Fruit fly (Drosophila melanogaster) whole organism, embryonic: ENCODE results near the gene CG31832.
A peak's percentile ranks its signal among the peaks of the same experiment; 100 is the strongest.

Experiments used
- Bteb2 ChIP-seq: fragments of 200-800 bp; sonication (Bioruptor generic); optimal IDR thresholded peaks from 2 replicates; lab custom pipeline; 2016; ENCODE audit warnings: missing biosample characterization, missing genetic modification characterization
- CG10209 ChIP-seq: fragments of 200-800 bp; sonication (Bioruptor generic); optimal IDR thresholded peaks from 3 replicates; lab custom pipeline; 2017; ENCODE audit warnings: missing biosample characterization, mild to moderate bottlenecking, missing genetic modification characterization, missing genetic modification reagents
- CG10654 ChIP-seq: fragments of 200-800 bp; sonication (Bioruptor generic); optimal IDR thresholded peaks from 2 replicates; lab custom pipeline; 2016; ENCODE audit warnings: missing biosample characterization, missing genetic modification characterization
- CG11093 ChIP-seq: fragments of 200-800 bp; sonication (Bioruptor generic); IDR thresholded peaks from 3 replicates; pipeline ENCODE4 v1.3.6; 2022; ENCODE audit warnings: missing biosample characterization, missing genetic modification characterization
- CG1529 ChIP-seq: fragments of 200-800 bp; sonication (Bioruptor generic); optimal IDR thresholded peaks from 3 replicates; lab custom pipeline; 2018; ENCODE audit warnings: missing biosample characterization, missing genetic modification characterization
- CG17912 ChIP-seq: fragments of 200-800 bp; sonication (Bioruptor generic); optimal IDR thresholded peaks from 2 replicates; lab custom pipeline; 2018; ENCODE audit warnings: missing biosample characterization, mild to moderate bottlenecking, missing genetic modification characterization
- CG1792 ChIP-seq: fragments of 200-800 bp; sonication (Bioruptor generic); optimal IDR thresholded peaks from 2 replicates; lab custom pipeline; 2016; ENCODE audit warnings: missing biosample characterization, missing genetic modification characterization
- CG18619 ChIP-seq: fragments of 200-800 bp; sonication (Bioruptor generic); optimal IDR thresholded peaks from 3 replicates; lab custom pipeline; 2017; ENCODE audit warnings: missing biosample characterization, mild to moderate bottlenecking, missing genetic modification characterization
- CG30403 ChIP-seq: fragments of 200-800 bp; sonication (Bioruptor generic); optimal IDR thresholded peaks from 3 replicates; lab custom pipeline; 2016; ENCODE audit warnings: missing biosample characterization, missing genetic modification characterization
- CG31224 ChIP-seq: fragments of 200-800 bp; sonication (Bioruptor generic); IDR thresholded peaks from 2 replicates; pipeline ENCODE4 v1.3.6; 2022; ENCODE audit warnings: missing biosample characterization, missing genetic modification characterization
- CG32532 ChIP-seq: fragments of 200-800 bp; sonication (Bioruptor generic); IDR thresholded peaks from 2 replicates; pipeline ENCODE4 v1.3.6; 2022; ENCODE audit warnings: missing biosample characterization, missing genetic modification characterization
- CG34422 ChIP-seq: fragments of 200-800 bp; sonication (Bioruptor generic); IDR thresholded peaks from 3 replicates; pipeline ENCODE4 v1.3.6; 2022; ENCODE audit warnings: missing biosample characterization, missing genetic modification characterization
- CG3995 ChIP-seq: fragments of 200-800 bp; sonication (Bioruptor generic); optimal IDR thresholded peaks from 3 replicates; lab custom pipeline; 2016; ENCODE audit warnings: missing biosample characterization, missing genetic modification characterization
- CG4707 ChIP-seq: fragments of 200-800 bp; sonication (Bioruptor generic); optimal IDR thresholded peaks from 2 replicates; lab custom pipeline; 2018; ENCODE audit warnings: missing biosample characterization, mild to moderate bottlenecking, missing genetic modification characterization, moderate library complexity
- CG6791 ChIP-seq: fragments of 200-800 bp; sonication (Bioruptor generic); IDR thresholded peaks from 3 replicates; pipeline ENCODE4 v1.3.6; 2022; ENCODE audit warnings: missing biosample characterization, missing genetic modification characterization; ENCODE audit not compliant: partially characterized antibody
- CG7372 ChIP-seq: fragments of 200-800 bp; sonication (Bioruptor generic); IDR thresholded peaks from 2 replicates; pipeline ENCODE4 v1.3.6; 2022; ENCODE audit warnings: missing biosample characterization, missing genetic modification characterization
- CG9609 ChIP-seq: fragments of 200-800 bp; sonication (Bioruptor generic); optimal IDR thresholded peaks from 3 replicates; lab custom pipeline; 2016; ENCODE audit warnings: missing biosample characterization, missing genetic modification characterization
- Camta ChIP-seq: fragments of 200-800 bp; sonication (Bioruptor generic); optimal IDR thresholded peaks from 2 replicates; lab custom pipeline; 2016; ENCODE audit warnings: missing biosample characterization, missing genetic modification characterization
- ERR ChIP-seq: fragments of 200-800 bp; sonication (Bioruptor generic); optimal IDR thresholded peaks from 2 replicates; lab custom pipeline; 2016; ENCODE audit warnings: missing biosample characterization, missing genetic modification characterization
- HLH3B ChIP-seq: fragments of 200-800 bp; sonication (Bioruptor generic); IDR thresholded peaks from 2 replicates; pipeline ENCODE4 v1.3.6; 2022; ENCODE audit warnings: missing biosample characterization, missing genetic modification characterization
- HLH54F ChIP-seq: fragments of 200-800 bp; sonication (Bioruptor generic); optimal IDR thresholded peaks from 3 replicates; lab custom pipeline; 2016; ENCODE audit warnings: missing biosample characterization, missing genetic modification characterization
- Hr51 ChIP-seq, 2 experiments: fragments of 200-800 bp; sonication (Bioruptor generic); optimal IDR thresholded peaks; 2 replicates in 1 of 2; 3 replicates in 1 of 2; lab custom pipeline; 2016 to 2018; ENCODE audit warnings: missing biosample characterization in 2 of 2, missing genetic modification characterization in 2 of 2, mild to moderate bottlenecking in 1 of 2, moderate library complexity in 1 of 2
- Jarid2 ChIP-seq: fragments of 200-800 bp; sonication (Bioruptor generic); optimal IDR thresholded peaks from 3 replicates; lab custom pipeline; 2017; ENCODE audit warnings: mild to moderate bottlenecking, missing biosample characterization, missing genetic modification reagents, missing genetic modification characterization
- Mrtf ChIP-seq: fragments of 200-800 bp; sonication (Bioruptor generic); IDR thresholded peaks from 3 replicates; pipeline ENCODE4 v1.3.6; 2022; ENCODE audit warnings: missing biosample characterization, missing genetic modification characterization
- NC2α ChIP-seq: fragments of 200-800 bp; sonication (Bioruptor generic); optimal IDR thresholded peaks from 2 replicates; lab custom pipeline; 2016; ENCODE audit warnings: missing biosample characterization, missing genetic modification characterization
- Opbp ChIP-seq: fragments of 200-800 bp; sonication (Bioruptor generic); IDR thresholded peaks from 3 replicates; pipeline ENCODE4 v1.3.6; 2022; ENCODE audit warnings: missing biosample characterization, missing genetic modification characterization; ENCODE audit not compliant: partially characterized antibody
- Pdp1 ChIP-seq, 2 experiments: fragments of 200-800 bp; sonication (Bioruptor generic); optimal IDR thresholded peaks; 3 replicates each; lab custom pipeline; 2016; ENCODE audit warnings: missing biosample characterization in 2 of 2, missing genetic modification characterization in 2 of 2, mild to moderate bottlenecking in 1 of 2, moderate library complexity in 1 of 2
- Stat92E ChIP-seq, 3 experiments: fragments of >200 bp in 2 of 3; fragments of 200-800 bp in 1 of 3; sonication (Bioruptor generic) in 1 of 3; optimal IDR thresholded peaks; 2 replicates each; lab custom pipeline; 2017 to 2019; ENCODE audit warnings: missing biosample characterization in 3 of 3, missing genetic modification characterization in 3 of 3, mild to moderate bottlenecking in 1 of 3, moderate library complexity in 1 of 3
- Trl ChIP-seq, 3 experiments: fragments of >200 bp in 2 of 3; fragments of 200-800 bp in 1 of 3; sonication (Bioruptor generic) in 1 of 3; optimal IDR thresholded peaks; 2 replicates in 1 of 3; 3 replicates in 2 of 3; lab custom pipeline; 2016 to 2017; ENCODE audit warnings: missing biosample characterization in 1 of 3, missing genetic modification characterization in 1 of 3
- Xbp1 ChIP-seq: fragments of 200-800 bp; sonication (Bioruptor generic); optimal IDR thresholded peaks from 3 replicates; lab custom pipeline; 2016; ENCODE audit warnings: missing biosample characterization, mild to moderate bottlenecking, missing genetic modification characterization
- Xrp1 ChIP-seq: fragments of 200-800 bp; sonication (Bioruptor generic); IDR thresholded peaks from 2 replicates; pipeline ENCODE4 v1.3.6; 2022; ENCODE audit warnings: missing biosample characterization, missing genetic modification characterization
- az2 ChIP-seq: fragments of 200-800 bp; sonication (Bioruptor generic); optimal IDR thresholded peaks from 3 replicates; lab custom pipeline; 2016; ENCODE audit warnings: missing biosample characterization, missing genetic modification characterization
- br ChIP-seq: fragments of >200 bp; optimal IDR thresholded peaks from 2 replicates; lab custom pipeline; 2017
- cad ChIP-seq: fragments of >200 bp; optimal IDR thresholded peaks from 2 replicates; lab custom pipeline; 2017; ENCODE audit warnings: missing biosample characterization, missing genetic modification characterization
- cas ChIP-seq: fragments of 200-800 bp; sonication (Bioruptor generic); IDR thresholded peaks from 2 replicates; pipeline ENCODE4 v1.3.6; 2022; ENCODE audit warnings: missing biosample characterization, missing genetic modification characterization
- chinmo ChIP-seq: fragments of 200-800 bp; sonication (Bioruptor generic); IDR thresholded peaks from 4 replicates; pipeline ENCODE4 v1.3.6; 2022; ENCODE audit warnings: missing biosample characterization, missing genetic modification characterization; ENCODE audit not compliant: partially characterized antibody
- exex ChIP-seq: fragments of 200-800 bp; sonication (Bioruptor generic); optimal IDR thresholded peaks from 4 replicates; lab custom pipeline; 2018; ENCODE audit warnings: missing biosample characterization, mild to moderate bottlenecking, missing genetic modification characterization, moderate library complexity
- ftz-f1 ChIP-seq: fragments of 200-800 bp; sonication (Bioruptor generic); optimal IDR thresholded peaks from 2 replicates; lab custom pipeline; 2016; ENCODE audit warnings: missing biosample characterization, missing genetic modification characterization
- gce ChIP-seq: fragments of 200-800 bp; sonication (Bioruptor generic); IDR thresholded peaks from 3 replicates; pipeline ENCODE4 v1.3.6; 2022; ENCODE audit warnings: missing biosample characterization, missing genetic modification characterization
- kay ChIP-seq: fragments of 200-800 bp; sonication (Bioruptor generic); optimal IDR thresholded peaks from 2 replicates; lab custom pipeline; 2016; ENCODE audit warnings: missing biosample characterization, missing genetic modification characterization
- knrl ChIP-seq: fragments of 200-800 bp; sonication (Bioruptor generic); IDR thresholded peaks from 3 replicates; pipeline ENCODE4 v1.3.6; 2022; ENCODE audit warnings: missing biosample characterization, missing genetic modification characterization; ENCODE audit not compliant: partially characterized antibody
- nerfin-2 ChIP-seq: fragments of 200-800 bp; sonication (Bioruptor generic); IDR thresholded peaks from 2 replicates; pipeline ENCODE4 v1.3.6; 2022; ENCODE audit warnings: missing biosample characterization, missing genetic modification characterization; ENCODE audit not compliant: partially characterized antibody
- pfk ChIP-seq: fragments of 200-800 bp; sonication (Bioruptor generic); optimal IDR thresholded peaks from 2 replicates; lab custom pipeline; 2018; ENCODE audit warnings: missing biosample characterization, mild to moderate bottlenecking, missing genetic modification characterization, moderate library complexity
- sim ChIP-seq: fragments of 200-800 bp; sonication (Bioruptor generic); IDR thresholded peaks from 2 replicates; pipeline ENCODE4 v1.3.6; 2022; ENCODE audit warnings: missing biosample characterization, missing genetic modification characterization
- tll ChIP-seq, 2 experiments: fragments of 200-800 bp in 1 of 2; fragments of >200 bp in 1 of 2; sonication (Bioruptor generic) in 1 of 2; optimal IDR thresholded peaks; 2 replicates each; lab custom pipeline; 2017 to 2019; ENCODE audit warnings: missing biosample characterization in 2 of 2, missing genetic modification characterization in 2 of 2, mild to moderate bottlenecking in 1 of 2, moderate library complexity in 1 of 2
- tna ChIP-seq: fragments of 200-800 bp; sonication (Bioruptor generic); IDR thresholded peaks from 2 replicates; pipeline ENCODE4 v1.3.6; 2022; ENCODE audit warnings: missing biosample characterization, missing genetic modification characterization; ENCODE audit not compliant: partially characterized antibody
- ttk ChIP-seq: fragments of 200-800 bp; sonication (Bioruptor generic); IDR thresholded peaks from 2 replicates; pipeline ENCODE4 v2.1.2; 2022; ENCODE audit warnings: missing biosample characterization, missing genetic modification characterization
- unc-4 ChIP-seq: fragments of 200-800 bp; sonication (Bioruptor generic); IDR thresholded peaks from 2 replicates; pipeline ENCODE4 v1.3.6; 2022; ENCODE audit warnings: missing biosample characterization, missing genetic modification characterization; ENCODE audit not compliant: partially characterized antibody

Gene CG31832

DNA sequence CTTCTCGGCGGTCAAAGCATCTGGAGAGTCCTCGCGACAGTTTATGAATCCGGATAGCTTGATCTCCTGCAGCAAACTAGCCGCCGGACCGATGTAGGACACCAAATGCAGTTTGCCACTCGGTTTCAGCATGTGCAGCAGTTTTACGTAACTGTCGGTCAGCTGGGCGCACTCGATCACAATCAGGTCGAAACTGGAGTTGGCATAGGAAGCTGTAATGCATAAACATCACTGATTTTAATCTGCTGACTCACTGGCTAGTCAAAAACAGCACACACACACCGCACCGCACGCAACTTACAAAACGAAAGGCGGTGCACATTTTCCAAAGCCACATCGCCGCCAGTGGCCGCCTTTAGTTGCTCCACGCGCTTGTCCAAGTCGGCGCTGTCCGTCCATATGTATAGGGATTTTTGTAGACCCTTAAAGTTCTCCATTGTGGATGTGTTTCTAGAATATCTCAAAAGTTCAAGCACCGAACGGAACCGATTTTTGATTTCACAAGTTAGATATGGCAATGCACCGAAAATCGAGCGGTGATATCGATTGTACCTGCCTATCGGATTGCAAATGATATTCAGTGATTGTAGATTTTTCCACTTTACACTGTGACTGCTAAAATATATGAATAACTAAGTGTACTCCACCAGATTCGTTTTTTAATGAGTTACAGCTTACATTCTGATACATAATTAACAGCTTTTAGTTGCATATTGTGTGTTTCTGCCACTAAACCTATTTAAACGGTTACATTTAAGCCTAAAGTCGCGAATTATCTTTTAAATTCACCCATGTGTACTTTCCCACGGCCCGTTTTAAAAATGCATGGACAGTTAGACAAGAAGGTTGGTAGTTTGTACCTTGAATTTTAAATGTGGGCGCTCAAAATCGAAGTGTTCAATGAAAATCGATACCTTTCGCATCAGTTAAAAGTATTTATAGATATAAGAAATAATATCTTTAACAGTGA is 7.1 kb upstream of the CG31832 start, which contains the start of gene CIAPIN1 (continued):
- TF ChIP-seq HLH54F (GFP tag; lab: Kevin White, UChicago) = no peak
- no peak for TF ChIP-seq CG30403 (GFP tag; lab: Kevin White, UChicago)
- TF ChIP-seq tna = peak; percentile 63
- TF ChIP-seq pfk (GFP tag; lab: Kevin White, UChicago) = no peak
- TF ChIP-seq CG34422 (GFP tag; lab: Robert Waterston, UW) = peak; percentile 11; the same call in 1 of the 3 replicates
- peak; percentile 67; the same call in 2 of the 3 replicates for TF ChIP-seq CG6791
- TF ChIP-seq CG3995 = peak; percentile 97
- TF ChIP-seq CG17912 (GFP tag; lab: Kevin White, UChicago) = no peak
- no peak for TF ChIP-seq CG4707
- no peak for TF ChIP-seq CG18619 (GFP tag; lab: Kevin White, UChicago)
- no peak for TF ChIP-seq Camta (GFP tag; lab: Kevin White, UChicago)
- no peak for TF ChIP-seq cas (GFP tag; lab: Robert Waterston, UW)
- TF ChIP-seq Xrp1 (GFP tag; lab: Robert Waterston, UW) = no peak
- TF ChIP-seq ERR (GFP tag; lab: Kevin White, UChicago) = no peak
- TF ChIP-seq HLH3B (GFP tag; lab: Robert Waterston, UW) = no peak
- no peak for TF ChIP-seq Trl (optimal IDR thresholded peaks at IDR 0.05; lab: Kevin White, UChicago)
- no peak for TF ChIP-seq Trl (GFP tag; optimal IDR thresholded peaks at IDR 0.05; lab: Kevin White, UChicago)
- TF ChIP-seq nerfin-2 (GFP tag; lab: Robert Waterston, UW) = peak; percentile 66
- no peak for TF ChIP-seq CG1792
- no peak for TF ChIP-seq Hr51 (GFP tag; optimal IDR thresholded peaks at IDR 0.05; lab: Kevin White, UChicago)
- TF ChIP-seq sim (GFP tag; lab: Robert Waterston, UW) = no peak
- no peak for TF ChIP-seq CG1529 (GFP tag; lab: Kevin White, UChicago)
- peak in 1 of 2 experiments; percentile 32 for TF ChIP-seq tll (GFP tag; optimal IDR thresholded peaks at IDR 0.05; lab: Kevin White, UChicago)
- peak; percentile 54; the same call in 2 of the 3 replicates for TF ChIP-seq Opbp
- TF ChIP-seq Stat92E (GFP tag; optimal IDR thresholded peaks at IDR 0.05; lab: Kevin White, UChicago) = no peak
- peak in 1 of 2 experiments; percentile 28 for TF ChIP-seq Pdp1 (GFP tag; optimal IDR thresholded peaks at IDR 0.05; lab: Kevin White, UChicago)
- TF ChIP-seq CG32532 (GFP tag; lab: Robert Waterston, UW) = no peak
- no peak for TF ChIP-seq CG9609 (GFP tag; lab: Kevin White, UChicago)
- TF ChIP-seq cad (GFP tag; lab: Kevin White, UChicago) = no peak
- TF ChIP-seq exex = no peak
- no peak for TF ChIP-seq NC2α (GFP tag; lab: Kevin White, UChicago)
- TF ChIP-seq CG11093 (GFP tag; lab: Robert Waterston, UW) = no peak

- TF ChIP-seq CG1529 (GFP tag; lab: Kevin White, UChicago) = no peak
- TF ChIP-seq Jarid2 (GFP tag; lab: Kevin White, UChicago) = peak; percentile 55
- no peak for TF ChIP-seq CG10209 (GFP tag; lab: Kevin White, UChicago)
- TF ChIP-seq br (lab: Kevin White, UChicago) = no peak
- no peak for TF ChIP-seq CG10654 (GFP tag; lab: Kevin White, UChicago)
- TF ChIP-seq az2 = no peak
- TF ChIP-seq Mrtf = 0 out of 3 replicates have a peak, but pooled peaks have one; percentile 54
- peak; percentile 44; the same call in 1 of the 3 replicates for TF ChIP-seq CG34422 (GFP tag; lab: Robert Waterston, UW)
- no peak for TF ChIP-seq CG7372 (GFP tag; lab: Robert Waterston, UW)
- no peak for TF ChIP-seq unc-4 (GFP tag; lab: Robert Waterston, UW)
- no peak for TF ChIP-seq CG31224 (GFP tag; lab: Robert Waterston, UW)
- TF ChIP-seq kay = no peak
- no peak for TF ChIP-seq Xbp1 (GFP tag; lab: Kevin White, UChicago)
- no peak for TF ChIP-seq ttk (GFP tag; lab: Robert Waterston, UW)
- no peak for TF ChIP-seq Bteb2 (GFP tag; lab: Kevin White, UChicago)
- TF ChIP-seq ftz-f1 (GFP tag; lab: Kevin White, UChicago) = peak; percentile 72
- TF ChIP-seq knrl (GFP tag; lab: Robert Waterston, UW) = no peak
- TF ChIP-seq chinmo = peak; percentile 87; the same call in 3 of the 4 replicates
- TF ChIP-seq gce (GFP tag; lab: Robert Waterston, UW) = no peak
Measured at dm6 chr2L:15035366-15035765, 3.8 kb upstream of the CG31832 start, which contains the start of gene yellow-c. Gene yellow-c, plus strand, starts transcription at chr2L:15035394.
